Fruit fly (Drosophila melanogaster): Measurements from ENCODE around the gene CG43060.
A peak's percentile ranks its signal among the peaks of the same experiment; 100 is the strongest.

DNA sequence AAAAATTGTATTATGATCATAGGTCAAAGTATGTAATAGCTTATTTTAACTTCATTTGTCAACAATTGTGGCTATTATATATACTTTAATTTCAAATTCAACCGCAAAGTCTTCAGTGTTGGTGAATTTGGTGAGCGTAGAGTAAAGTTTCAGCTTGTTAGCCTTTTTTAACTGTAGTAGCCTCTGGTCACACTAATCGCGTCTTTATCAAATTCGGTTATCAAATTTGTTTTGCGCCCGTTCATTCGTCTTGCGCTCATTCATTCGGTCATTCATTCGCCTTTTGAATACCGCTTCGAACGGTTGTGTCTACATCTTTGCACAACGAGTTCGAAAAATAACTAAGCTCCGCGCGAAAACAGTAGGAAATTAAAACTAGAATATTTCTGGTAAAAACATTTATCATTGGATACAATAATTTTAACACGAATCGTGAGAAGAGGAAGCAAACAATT is 64.1 kb downstream of the CG43060 start, which contains the start of gene puc:
- TF ChIP-seq h (GFP tag; optimal IDR thresholded peaks at IDR 0.05) = peak; percentile 66
- no peak for TF ChIP-seq ey (GFP tag; optimal IDR thresholded peaks at IDR 0.05)
- peak; percentile 35 for TF ChIP-seq Jra (GFP tag; optimal IDR thresholded peaks at IDR 0.05)
- TF ChIP-seq GATAd (GFP tag; optimal IDR thresholded peaks at IDR 0.05) = no peak
- peak; percentile 22 for TF ChIP-seq Myc (optimal IDR thresholded peaks at IDR 0.05)
- TF ChIP-seq pan (optimal IDR thresholded peaks at IDR 0.05) = no peak
- peak; percentile 93 for TF ChIP-seq psq (GFP tag; optimal IDR thresholded peaks at IDR 0.05)
- no peak for TF ChIP-seq Mio (GFP tag; optimal IDR thresholded peaks at IDR 0.05)
- no peak for TF ChIP-seq jim (GFP tag; optimal IDR thresholded peaks at IDR 0.05)
- TF ChIP-seq OdsH (GFP tag; optimal IDR thresholded peaks at IDR 0.05) = peak; percentile 49
- peak; percentile 44 for TF ChIP-seq dsf (GFP tag; optimal IDR thresholded peaks at IDR 0.05; ENCODE audit: borderline replicate concordance)
- peak; percentile 89 for TF ChIP-seq Hr83 (GFP tag; optimal IDR thresholded peaks at IDR 0.05; ENCODE audit: poor library complexity, severe bottlenecking)
